Worm (Caenorhabditis elegans): Measurements from ENCODE around the gene Y17G7B.12.
A peak's percentile ranks its signal among the peaks of the same experiment; 100 is the strongest.

ce11 chrII:11980110-11980509 is 43.6 kb upstream of the Y17G7B.12 start:
- TF ChIP-seq nhr-11 (tag; optimal IDR thresholded peaks at IDR 0.05): peak; percentile 90
- peak; percentile 92 for TF ChIP-seq xbp-1 (tag; optimal IDR thresholded peaks at IDR 0.05)

Data from whole organism, L1 larva.